Fruit fly (Drosophila melanogaster): ENCODE measurements around the gene CG31088.

DNA sequence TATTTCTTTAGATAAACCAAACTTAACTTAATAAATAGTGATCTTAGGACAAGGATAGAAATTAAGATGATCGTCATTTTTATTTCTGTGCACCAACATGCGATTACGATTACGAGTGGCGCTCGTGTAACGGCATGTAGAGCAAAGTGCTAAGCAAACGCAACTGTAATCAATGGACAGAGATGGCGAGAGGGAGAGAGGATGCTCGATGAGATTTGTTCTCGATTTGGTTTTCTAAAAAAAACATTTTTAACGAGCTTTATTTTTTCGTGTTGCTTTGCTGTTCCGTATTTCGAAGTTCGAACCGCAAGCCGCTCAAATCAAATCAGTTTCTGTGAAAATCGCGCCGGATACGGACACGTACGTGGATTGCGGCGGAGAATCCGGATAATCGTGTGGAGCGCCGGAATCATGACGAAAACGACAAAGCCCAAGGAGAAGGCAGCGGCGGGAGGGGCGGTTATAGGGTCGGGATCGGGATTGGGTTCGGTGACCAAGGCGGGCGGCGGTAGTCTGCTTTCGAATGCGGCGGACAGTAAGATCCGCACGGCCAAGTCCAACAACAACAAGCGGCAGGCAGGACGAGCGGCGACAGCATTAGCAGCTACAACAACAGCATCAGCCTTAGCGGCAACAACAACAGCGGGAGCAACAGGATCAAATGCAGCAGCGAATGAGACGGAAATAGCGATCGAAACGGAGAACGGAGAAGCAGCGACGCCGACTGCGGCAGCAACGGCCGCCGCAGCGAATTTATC is 43.3 kb upstream of the CG31088 start:
- TF ChIP-seq CG8478 (optimal IDR thresholded peaks at IDR 0.05): no peak
- TF ChIP-seq CTCF (optimal IDR thresholded peaks at IDR 0.05): no peak
